Worm (Caenorhabditis elegans): ENCODE results near the gene col-44.

DNA sequence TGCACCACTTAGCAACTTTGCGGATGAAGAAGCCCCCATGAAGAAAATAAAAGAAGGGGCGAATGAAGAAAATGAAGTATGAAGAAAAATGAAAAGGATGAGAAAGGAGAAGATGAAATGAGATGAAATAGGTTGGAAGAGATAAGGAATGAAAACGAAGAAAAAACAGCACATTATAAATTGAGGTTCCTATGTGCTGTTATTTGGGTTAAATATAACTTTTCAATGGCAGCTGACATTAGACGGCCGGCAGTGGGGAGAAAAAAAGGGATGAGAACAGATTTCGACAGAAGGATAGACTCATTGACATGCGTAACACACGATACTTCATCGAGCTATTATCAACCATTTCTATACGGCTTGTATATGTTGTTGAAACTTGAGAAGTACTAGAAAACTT lies 29.3 kb upstream of the col-44 start:
- TF ChIP-seq sem-4 (tag; optimal IDR thresholded peaks at IDR 0.05) (no peak), nhr-23 (tag; optimal IDR thresholded peaks at IDR 0.05) (no peak), dmd-4 (tag; optimal IDR thresholded peaks at IDR 0.05) (no peak), ama-1 (optimal IDR thresholded peaks at IDR 0.05) (no peak)

All from whole organism, L2 larva.